Fruit fly (Drosophila melanogaster) whole organism, embryonic: ENCODE data around the gene CG4461.
A peak's percentile ranks its signal among the peaks of the same experiment; 100 is the strongest.

ENCODE experiments used
- B-H1 ChIP-seq: fragments of 200-800 bp; sonication (Bioruptor generic); IDR thresholded peaks from 3 replicates; pipeline ENCODE4 v1.3.6; 2022; ENCODE audit warnings: missing biosample characterization, missing genetic modification characterization
- CG10209 ChIP-seq: fragments of 200-800 bp; sonication (Bioruptor generic); optimal IDR thresholded peaks from 3 replicates; lab custom pipeline; 2017; ENCODE audit warnings: missing biosample characterization, mild to moderate bottlenecking, missing genetic modification characterization, missing genetic modification reagents
- CG10366 ChIP-seq: fragments of 200-800 bp; sonication (Bioruptor generic); IDR thresholded peaks from 2 replicates; pipeline ENCODE4 v1.3.6; 2022; ENCODE audit warnings: missing biosample characterization, missing genetic modification characterization
- CG11093 ChIP-seq: fragments of 200-800 bp; sonication (Bioruptor generic); IDR thresholded peaks from 3 replicates; pipeline ENCODE4 v1.3.6; 2022; ENCODE audit warnings: missing biosample characterization, missing genetic modification characterization
- CG11560 ChIP-seq: fragments of 200-800 bp; sonication (Bioruptor generic); IDR thresholded peaks from 3 replicates; pipeline ENCODE4 v1.3.6; 2022; ENCODE audit warnings: missing biosample characterization, missing genetic modification characterization
- CG12104 ChIP-seq: fragments of 200-800 bp; sonication (Bioruptor generic); optimal IDR thresholded peaks from 3 replicates; lab custom pipeline; 2016; ENCODE audit warnings: missing biosample characterization, missing genetic modification characterization
- CG12391 ChIP-seq: fragments of 200-800 bp; sonication (Bioruptor generic); optimal IDR thresholded peaks from 3 replicates; lab custom pipeline; 2018; ENCODE audit warnings: missing biosample characterization, mild to moderate bottlenecking, missing genetic modification characterization, moderate library complexity
- CG12659 ChIP-seq: fragments of 200-800 bp; sonication (Bioruptor generic); optimal IDR thresholded peaks from 3 replicates; lab custom pipeline; 2017; ENCODE audit warnings: mild to moderate bottlenecking, missing biosample characterization, missing genetic modification reagents, missing genetic modification characterization
- CG13287 ChIP-seq: fragments of 200-800 bp; sonication (Bioruptor generic); IDR thresholded peaks from 2 replicates; pipeline ENCODE4 v1.3.6; 2022; ENCODE audit warnings: missing biosample characterization, missing genetic modification characterization; ENCODE audit not compliant: partially characterized antibody
- CG13424 ChIP-seq: fragments of 200-800 bp; sonication (Bioruptor generic); optimal IDR thresholded peaks from 2 replicates; lab custom pipeline; 2019; ENCODE audit warnings: missing biosample characterization, mild to moderate bottlenecking, missing genetic modification characterization, moderate library complexity
- CG14050 ChIP-seq: fragments of 200-800 bp; sonication (Bioruptor generic); IDR thresholded peaks from 3 replicates; pipeline ENCODE4 v1.3.6; 2022; ENCODE audit warnings: missing biosample characterization, missing genetic modification characterization
- CG16779 ChIP-seq: fragments of 200-800 bp; sonication (Bioruptor generic); IDR thresholded peaks from 2 replicates; pipeline ENCODE4 v1.3.6; 2022; ENCODE audit warnings: missing biosample characterization, missing genetic modification characterization
- CG18011 ChIP-seq: fragments of 200-800 bp; sonication (Bioruptor generic); optimal IDR thresholded peaks from 2 replicates; lab custom pipeline; 2017; ENCODE audit warnings: missing biosample characterization, missing genetic modification characterization, mild to moderate bottlenecking, moderate library complexity, missing genotype
- CG2129 ChIP-seq: fragments of 200-800 bp; sonication (Bioruptor generic); IDR thresholded peaks from 2 replicates; pipeline ENCODE4 v1.3.6; 2022; ENCODE audit warnings: missing biosample characterization, missing genetic modification characterization; ENCODE audit not compliant: partially characterized antibody
- CG33557 ChIP-seq: fragments of 200-800 bp; sonication (Bioruptor generic); optimal IDR thresholded peaks from 2 replicates; lab custom pipeline; 2019; ENCODE audit warnings: missing biosample characterization, mild to moderate bottlenecking, missing genetic modification characterization, moderate library complexity
- CG34422 ChIP-seq: fragments of 200-800 bp; sonication (Bioruptor generic); IDR thresholded peaks from 3 replicates; pipeline ENCODE4 v1.3.6; 2022; ENCODE audit warnings: missing biosample characterization, missing genetic modification characterization
- CG4820 ChIP-seq: fragments of 200-800 bp; sonication (Bioruptor generic); optimal IDR thresholded peaks from 3 replicates; lab custom pipeline; 2016; ENCODE audit warnings: missing biosample characterization, missing genetic modification characterization
- CG5180 ChIP-seq: fragments of 200-800 bp; sonication (Bioruptor generic); optimal IDR thresholded peaks from 3 replicates; lab custom pipeline; 2017; ENCODE audit warnings: missing biosample characterization, missing genetic modification characterization, mild to moderate bottlenecking, moderate library complexity, missing genetic modification reagents
- CG6272 ChIP-seq: fragments of 200-800 bp; sonication (Bioruptor generic); IDR thresholded peaks from 2 replicates; pipeline ENCODE4 v1.3.6; 2022; ENCODE audit warnings: missing biosample characterization, missing genetic modification characterization
- CG6654 ChIP-seq: fragments of 200-800 bp; sonication (Bioruptor generic); optimal IDR thresholded peaks from 2 replicates; lab custom pipeline; 2017; ENCODE audit warnings: missing biosample characterization, mild to moderate bottlenecking, missing genetic modification characterization
- CG6765 ChIP-seq: fragments of 200-800 bp; sonication (Bioruptor generic); optimal IDR thresholded peaks from 3 replicates; lab custom pipeline; 2017; ENCODE audit warnings: missing biosample characterization, mild to moderate bottlenecking, missing genetic modification characterization
- CG6813 ChIP-seq: fragments of 200-800 bp; sonication (Bioruptor generic); optimal IDR thresholded peaks from 2 replicates; lab custom pipeline; 2017; ENCODE audit warnings: missing biosample characterization, missing genetic modification characterization, mild to moderate bottlenecking, moderate library complexity, missing genetic modification reagents
- CG8478 ChIP-seq: fragments of >200 bp; optimal IDR thresholded peaks from 2 replicates; lab custom pipeline; 2018
- CG8944 ChIP-seq: fragments of 200-800 bp; sonication (Bioruptor generic); optimal IDR thresholded peaks from 3 replicates; lab custom pipeline; 2016; ENCODE audit warnings: missing biosample characterization, missing genetic modification characterization
- Chrac-16 ChIP-seq: fragments of 200-800 bp; sonication (Bioruptor generic); optimal IDR thresholded peaks from 3 replicates; lab custom pipeline; 2016; ENCODE audit warnings: missing biosample characterization, missing genetic modification characterization
- Fer1 ChIP-seq: fragments of 200-800 bp; sonication (Bioruptor generic); optimal IDR thresholded peaks from 2 replicates; lab custom pipeline; 2017; ENCODE audit warnings: missing biosample characterization, mild to moderate bottlenecking, missing genetic modification characterization
- HmgZ ChIP-seq: fragments of 200-800 bp; sonication (Bioruptor generic); optimal IDR thresholded peaks from 2 replicates; lab custom pipeline; 2018; ENCODE audit warnings: missing biosample characterization, mild to moderate bottlenecking, missing genetic modification characterization
- Hmx ChIP-seq: fragments of 200-800 bp; sonication (Bioruptor generic); optimal IDR thresholded peaks from 2 replicates; lab custom pipeline; 2016; ENCODE audit warnings: missing biosample characterization, missing genetic modification characterization
- Lim3 ChIP-seq: fragments of 200-800 bp; sonication (Bioruptor generic); IDR thresholded peaks from 2 replicates; pipeline ENCODE4 v1.3.6; 2022; ENCODE audit warnings: missing biosample characterization, missing genetic modification characterization
- Mad ChIP-seq: fragments of 200-800 bp; sonication (Bioruptor generic); optimal IDR thresholded peaks from 2 replicates; lab custom pipeline; 2016; ENCODE audit warnings: missing biosample characterization, missing genetic modification characterization
- Oli ChIP-seq: fragments of 200-800 bp; sonication (Bioruptor generic); optimal IDR thresholded peaks from 2 replicates; lab custom pipeline; 2018; ENCODE audit warnings: missing biosample characterization, mild to moderate bottlenecking, missing genetic modification characterization, moderate library complexity
- Ravus ChIP-seq: fragments of 200-800 bp; sonication (Bioruptor generic); IDR thresholded peaks from 2 replicates; pipeline ENCODE4 v1.3.6; 2022; ENCODE audit warnings: missing biosample characterization, missing genetic modification characterization
- Side ChIP-seq: fragments of 200-800 bp; sonication (Bioruptor generic); optimal IDR thresholded peaks from 2 replicates; lab custom pipeline; 2016; ENCODE audit warnings: missing biosample characterization, missing genetic modification characterization
- Stat92E ChIP-seq, 3 experiments: fragments of >200 bp in 2 of 3; fragments of 200-800 bp in 1 of 3; sonication (Bioruptor generic) in 1 of 3; optimal IDR thresholded peaks; 2 replicates each; lab custom pipeline; 2017 to 2019; ENCODE audit warnings: missing biosample characterization in 3 of 3, missing genetic modification characterization in 3 of 3, mild to moderate bottlenecking in 1 of 3, moderate library complexity in 1 of 3
- Xrp1 ChIP-seq: fragments of 200-800 bp; sonication (Bioruptor generic); IDR thresholded peaks from 2 replicates; pipeline ENCODE4 v1.3.6; 2022; ENCODE audit warnings: missing biosample characterization, missing genetic modification characterization
- abd-A ChIP-seq: fragments of 200-800 bp; sonication (Bioruptor generic); optimal IDR thresholded peaks from 3 replicates; lab custom pipeline; 2019; ENCODE audit warnings: missing biosample characterization, mild to moderate bottlenecking, missing genetic modification characterization, moderate library complexity
- ase ChIP-seq: fragments of 200-800 bp; sonication (Bioruptor generic); IDR thresholded peaks from 3 replicates; pipeline ENCODE4 v1.3.6; 2022; ENCODE audit warnings: missing biosample characterization, missing genetic modification characterization
- caup ChIP-seq: fragments of 200-800 bp; sonication (Bioruptor generic); optimal IDR thresholded peaks from 3 replicates; lab custom pipeline; 2017; ENCODE audit warnings: missing biosample characterization, mild to moderate bottlenecking, missing genetic modification characterization, moderate library complexity; ENCODE audit not compliant: severe bottlenecking
- chn ChIP-seq: fragments of 200-800 bp; sonication (Bioruptor generic); optimal IDR thresholded peaks from 2 replicates; lab custom pipeline; 2016; ENCODE audit warnings: missing biosample characterization, missing genetic modification characterization
- cwo ChIP-seq: fragments of 200-800 bp; sonication (Bioruptor generic); optimal IDR thresholded peaks from 3 replicates; lab custom pipeline; 2017; ENCODE audit warnings: missing biosample characterization, missing genetic modification characterization, mild to moderate bottlenecking, moderate library complexity, missing genetic modification reagents
- fd102C ChIP-seq: fragments of 200-800 bp; sonication (Bioruptor generic); optimal IDR thresholded peaks from 2 replicates; lab custom pipeline; 2018; ENCODE audit warnings: missing biosample characterization, mild to moderate bottlenecking, missing genetic modification characterization, moderate library complexity
- h ChIP-seq: fragments of >200 bp; optimal IDR thresholded peaks from 2 replicates; lab custom pipeline; 2017
- hkb ChIP-seq, 2 experiments: fragments of 200-800 bp in 1 of 2; fragments of >200 bp in 1 of 2; sonication (Bioruptor generic) in 1 of 2; IDR thresholded peaks in 1 of 2; optimal IDR thresholded peaks in 1 of 2; 2 replicates each; pipeline versions ENCODE4 v1.3.6 to Lab custom; 2017 to 2022; ENCODE audit warnings: missing biosample characterization in 1 of 2, missing genetic modification characterization in 1 of 2
- lmd ChIP-seq: fragments of 200-800 bp; sonication (Bioruptor generic); IDR thresholded peaks from 2 replicates; pipeline ENCODE4 v1.3.6; 2022; ENCODE audit warnings: missing biosample characterization, missing genetic modification characterization
- phol ChIP-seq: fragments of 200-800 bp; sonication (Bioruptor generic); optimal IDR thresholded peaks from 3 replicates; lab custom pipeline; 2018; ENCODE audit warnings: missing biosample characterization, mild to moderate bottlenecking, missing genetic modification characterization, moderate library complexity
- row ChIP-seq: fragments of 200-800 bp; sonication (Bioruptor generic); IDR thresholded peaks from 3 replicates; pipeline ENCODE4 v1.3.6; 2022; ENCODE audit warnings: missing biosample characterization, missing genetic modification characterization
- sens ChIP-seq: fragments of 200-800 bp; sonication (Bioruptor generic); peaks from one replicate; lab custom pipeline; 2016; ENCODE audit warnings: missing biosample characterization, missing genetic modification characterization
- sens-2 ChIP-seq: fragments of 200-800 bp; sonication (Bioruptor generic); IDR thresholded peaks from 2 replicates; pipeline ENCODE4 v1.3.6; 2022; ENCODE audit warnings: missing biosample characterization, missing genetic modification characterization
- sisA ChIP-seq: fragments of 200-800 bp; sonication (Bioruptor generic); IDR thresholded peaks from 2 replicates; pipeline ENCODE4 v1.3.6; 2022; ENCODE audit warnings: missing biosample characterization, missing genetic modification characterization
- twi ChIP-seq: fragments of 200-800 bp; optimal IDR thresholded peaks from 2 replicates; lab custom pipeline; 2019; ENCODE audit warnings: missing biosample characterization, mild to moderate bottlenecking, missing genetic modification characterization, moderate library complexity
- wdn ChIP-seq: fragments of 200-800 bp; sonication (Bioruptor generic); IDR thresholded peaks from 2 replicates; pipeline ENCODE4 v1.3.6; 2022; ENCODE audit warnings: missing biosample characterization, missing genetic modification characterization

CG4461 gene

DNA sequence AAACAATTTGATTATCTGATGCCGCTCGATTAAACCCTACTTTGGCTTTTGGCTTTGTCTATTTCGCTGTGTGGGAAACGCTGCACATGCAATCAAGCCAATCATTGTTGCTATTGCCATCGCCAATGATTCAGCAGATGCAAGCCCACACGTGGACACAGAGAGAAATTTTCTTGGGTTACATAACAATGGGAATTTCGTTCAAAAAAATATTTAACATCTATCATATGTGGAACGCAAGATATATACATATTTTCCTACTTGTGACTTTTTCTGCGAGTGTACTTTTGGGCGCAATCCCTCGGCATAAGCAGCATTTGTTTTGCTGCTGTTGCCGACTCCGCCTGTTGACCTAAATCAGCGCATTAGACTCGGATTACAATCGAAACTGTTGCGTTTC lies 44.1 kb downstream of the CG4461 start (continued):
- TF ChIP-seq Xrp1 (peak; percentile 14; the same call in 1 of the 2 replicates), sens-2 (GFP tag; lab: Robert Waterston, UW) (0 out of 2 replicates have a peak, but pooled peaks have one; percentile 4), CG34422 (0 out of 3 replicates have a peak, but pooled peaks have one; percentile 26), lmd (GFP tag; lab: Robert Waterston, UW) (peak; percentile 11; the same call in 1 of the 2 replicates), sens (GFP tag; lab: Kevin White, UChicago) (no peak), cwo (GFP tag; lab: Kevin White, UChicago) (no peak), sisA (GFP tag; lab: Robert Waterston, UW) (peak; percentile 32; the same call in 1 of the 2 replicates), CG14050 (GFP tag; lab: Robert Waterston, UW) (no peak), CG12659 (no peak), CG12104 (GFP tag; lab: Kevin White, UChicago) (no peak), phol (tag; lab: Kevin White, UChicago) (no peak), CG8478 (lab: Kevin White, UChicago) (no peak), CG6765 (GFP tag; lab: Kevin White, UChicago) (no peak), B-H1 (GFP tag; lab: Robert Waterston, UW) (no peak), Hmx (GFP tag; lab: Kevin White, UChicago) (no peak), CG6654 (GFP tag; lab: Kevin White, UChicago) (no peak), CG10209 (GFP tag; lab: Kevin White, UChicago) (no peak), Lim3 (GFP tag; lab: Robert Waterston, UW) (no peak), fd102C (GFP tag; lab: Kevin White, UChicago) (no peak), Chrac-16 (GFP tag; lab: Kevin White, UChicago) (no peak), Side (no peak), CG11093 (GFP tag; lab: Robert Waterston, UW) (no peak), Fer1 (no peak), row (GFP tag; lab: Robert Waterston, UW) (0 out of 3 replicates have a peak, but pooled peaks have one; percentile 23), CG13287 (GFP tag; lab: Robert Waterston, UW) (no peak), CG13424 (tag; lab: Kevin White, UChicago) (no peak), hkb (optimal IDR thresholded peaks at IDR 0.05; lab: Kevin White, UChicago) (no peak), hkb (GFP tag; IDR thresholded peaks at IDR 0.05; lab: Robert Waterston, UW) (0 out of 2 replicates have a peak, but pooled peaks have one; percentile 21), CG5180 (GFP tag; lab: Kevin White, UChicago) (no peak), CG6813 (GFP tag; lab: Kevin White, UChicago) (no peak), h (no peak), CG18011 (no peak), CG6272 (GFP tag; lab: Robert Waterston, UW) (no peak), CG11560 (tag; lab: Robert Waterston, UW) (no peak), CG10366 (GFP tag; lab: Robert Waterston, UW) (peak; percentile 54), CG8944 (GFP tag; lab: Kevin White, UChicago) (no peak), CG16779 (GFP tag; lab: Robert Waterston, UW) (no peak), CG12391 (tag; lab: Kevin White, UChicago) (no peak), abd-A (no peak), twi (tag; lab: Kevin White, UChicago) (no peak), chn (no peak), CG2129 (GFP tag; lab: Robert Waterston, UW) (no peak), Ravus (GFP tag; lab: Robert Waterston, UW) (no peak), CG33557 (no peak), CG4820 (no peak), Oli (tag; lab: Kevin White, UChicago) (no peak), ase (GFP tag; lab: Robert Waterston, UW) (0 out of 3 replicates have a peak, but pooled peaks have one; percentile 10), wdn (GFP tag; lab: Robert Waterston, UW) (no peak), caup (GFP tag; lab: Kevin White, UChicago) (no peak), Mad (GFP tag; lab: Kevin White, UChicago) (no peak), Stat92E (GFP tag; optimal IDR thresholded peaks at IDR 0.05; lab: Kevin White, UChicago) (no peak), HmgZ (tag; lab: Kevin White, UChicago) (no peak)
